Worm (Caenorhabditis elegans) whole organism, late embryonic: ENCODE results near the gene srw-54.

Source experiments
- C08G9.2 ChIP-seq: sonication (generic microtip); optimal IDR thresholded peaks from 2 replicates; lab custom pipeline; 2016; ENCODE audit warnings: mild to moderate bottlenecking, missing genetic modification characterization, moderate library complexity, missing compliant biosample characterization
- C38D4.7 ChIP-seq: fragments of 200-800 bp; sonication (Bioruptor generic); optimal IDR thresholded peaks from 2 replicates; lab custom pipeline; 2018; ENCODE audit warnings: mild to moderate bottlenecking, missing genetic modification characterization, moderate library complexity, missing compliant biosample characterization
- K09A11.1 ChIP-seq: sonication (generic microtip); optimal IDR thresholded peaks from 2 replicates; lab custom pipeline; 2017; ENCODE audit warnings: antibody characterized with exemption, mild to moderate bottlenecking, missing genetic modification characterization, missing compliant biosample characterization; ENCODE audit not compliant: insufficient read depth
- ahr-1 ChIP-seq: sonication (generic microtip); optimal IDR thresholded peaks from 2 replicates; lab custom pipeline; 2016; ENCODE audit warnings: missing genetic modification characterization, missing compliant biosample characterization
- ama-1 ChIP-seq: fragments of 150-350 bp; optimal IDR thresholded peaks from 2 replicates; lab custom pipeline; 2014
- ceh-2 ChIP-seq: sonication (generic microtip); optimal IDR thresholded peaks from 2 replicates; lab custom pipeline; 2016; ENCODE audit warnings: missing genotype, missing genetic modification characterization, missing compliant biosample characterization
- ceh-24 ChIP-seq: sonication (generic microtip); optimal IDR thresholded peaks from 2 replicates; lab custom pipeline; 2016; ENCODE audit warnings: mild to moderate bottlenecking, missing genetic modification characterization, missing compliant biosample characterization
- ceh-31 ChIP-seq: sonication (generic microtip); optimal IDR thresholded peaks from 2 replicates; lab custom pipeline; 2016; ENCODE audit warnings: missing genetic modification characterization, missing compliant biosample characterization
- ceh-48 ChIP-seq: sonication (generic microtip); optimal IDR thresholded peaks from 2 replicates; lab custom pipeline; 2016; ENCODE audit warnings: missing genetic modification characterization, inconsistent platforms, missing compliant biosample characterization
- ceh-6 ChIP-seq: fragments of 200-800 bp; sonication (Bioruptor generic); optimal IDR thresholded peaks from 2 replicates; lab custom pipeline; 2018; ENCODE audit warnings: mild to moderate bottlenecking, missing genetic modification characterization, missing compliant biosample characterization
- ceh-9 ChIP-seq: sonication (generic microtip); optimal IDR thresholded peaks from 2 replicates; lab custom pipeline; 2016; ENCODE audit warnings: mild to moderate bottlenecking, missing genetic modification characterization, inconsistent platforms, missing compliant biosample characterization
- dve-1 ChIP-seq: sonication (generic microtip); optimal IDR thresholded peaks from 2 replicates; lab custom pipeline; 2017; ENCODE audit warnings: antibody characterized with exemption, mild to moderate bottlenecking, missing genetic modification characterization, missing compliant biosample characterization
- elt-2 ChIP-seq: sonication (generic microtip); optimal IDR thresholded peaks from 2 replicates; lab custom pipeline; 2016; ENCODE audit warnings: missing genetic modification reagents, missing genetic modification characterization, missing compliant biosample characterization
- ets-4 ChIP-seq: sonication (generic microtip); optimal IDR thresholded peaks from 2 replicates; lab custom pipeline; 2016; ENCODE audit warnings: missing genetic modification characterization, missing compliant biosample characterization
- fax-1 ChIP-seq: sonication (generic microtip); optimal IDR thresholded peaks from 2 replicates; lab custom pipeline; 2016; ENCODE audit warnings: missing genotype, missing genetic modification characterization, missing compliant biosample characterization
- fkh-6 ChIP-seq: sonication (generic microtip); optimal IDR thresholded peaks from 2 replicates; lab custom pipeline; 2016; ENCODE audit warnings: missing genetic modification characterization, missing compliant biosample characterization
- gmeb-2 ChIP-seq: sonication (generic microtip); optimal IDR thresholded peaks from 2 replicates; lab custom pipeline; 2016; ENCODE audit warnings: missing genetic modification characterization, inconsistent platforms, missing compliant biosample characterization
- hlh-15 ChIP-seq: sonication (generic microtip); optimal IDR thresholded peaks from 2 replicates; lab custom pipeline; 2016; ENCODE audit warnings: missing genetic modification characterization, missing compliant biosample characterization
- hlh-30 ChIP-seq: sonication (generic microtip); optimal IDR thresholded peaks from 2 replicates; lab custom pipeline; 2017; ENCODE audit warnings: antibody characterized with exemption, missing genetic modification characterization, missing compliant biosample characterization; ENCODE audit not compliant: insufficient read depth
- hlh-8 ChIP-seq: sonication (generic microtip); optimal IDR thresholded peaks from 2 replicates; lab custom pipeline; 2016; ENCODE audit warnings: missing genotype, missing genetic modification characterization, missing compliant biosample characterization
- lim-6 ChIP-seq: sonication (generic microtip); optimal IDR thresholded peaks from 2 replicates; lab custom pipeline; 2016; ENCODE audit warnings: missing genetic modification characterization, missing compliant biosample characterization
- lin-11 ChIP-seq: fragments of 200-800 bp; sonication (Bioruptor generic); optimal IDR thresholded peaks from 2 replicates; lab custom pipeline; 2018; ENCODE audit warnings: mild to moderate bottlenecking, missing genetic modification characterization, missing compliant biosample characterization
- nfya-1 ChIP-seq: sonication (generic microtip); optimal IDR thresholded peaks from 2 replicates; lab custom pipeline; 2017; ENCODE audit warnings: missing genetic modification characterization, mild to moderate bottlenecking, missing compliant biosample characterization, antibody characterized with exemption, moderate library complexity
- nhr-11 ChIP-seq: fragments of 150-350 bp; optimal IDR thresholded peaks from 2 replicates; lab custom pipeline; 2014; ENCODE audit warnings: missing biosample characterization, missing genetic modification characterization
- nhr-232 ChIP-seq: sonication (generic microtip); optimal IDR thresholded peaks from 2 replicates; lab custom pipeline; 2016; ENCODE audit warnings: missing genetic modification characterization, missing compliant biosample characterization
- npax-4 ChIP-seq: sonication (generic microtip); optimal IDR thresholded peaks from 2 replicates; lab custom pipeline; 2016; ENCODE audit warnings: missing genetic modification characterization, missing compliant biosample characterization
- odd-2 ChIP-seq: sonication (generic microtip); optimal IDR thresholded peaks from 2 replicates; lab custom pipeline; 2017; ENCODE audit warnings: antibody characterized with exemption, mild to moderate bottlenecking, missing genetic modification characterization, missing compliant biosample characterization
- pag-3 ChIP-seq: sonication (generic microtip); optimal IDR thresholded peaks from 2 replicates; lab custom pipeline; 2016; ENCODE audit warnings: missing compliant biosample characterization, missing genetic modification characterization, borderline replicate concordance
- pat-9 ChIP-seq: fragments of 200-800 bp; sonication (Bioruptor generic); optimal IDR thresholded peaks from 2 replicates; lab custom pipeline; 2018; ENCODE audit warnings: mild to moderate bottlenecking, missing genetic modification characterization, moderate library complexity, missing compliant biosample characterization
- pax-1 ChIP-seq: fragments of 150-350 bp; optimal IDR thresholded peaks from 2 replicates; lab custom pipeline; 2014; ENCODE audit warnings: missing biosample characterization, missing genetic modification characterization
- pha-2 ChIP-seq: sonication (generic microtip); optimal IDR thresholded peaks from 2 replicates; lab custom pipeline; 2017; ENCODE audit warnings: mild to moderate bottlenecking, missing genetic modification characterization, missing compliant biosample characterization
- pha-4 ChIP-seq: fragments of 150-350 bp; optimal IDR thresholded peaks from 2 replicates; lab custom pipeline; 2018; ENCODE audit warnings: missing biosample characterization, missing genetic modification reagents, missing genetic modification characterization
- pros-1 ChIP-seq: fragments of 150-350 bp; optimal IDR thresholded peaks from 2 replicates; lab custom pipeline; 2014; ENCODE audit warnings: missing biosample characterization, missing genetic modification reagents, missing genetic modification characterization
- ref-2 ChIP-seq: sonication (generic microtip); optimal IDR thresholded peaks from 2 replicates; lab custom pipeline; 2016; ENCODE audit warnings: missing genetic modification characterization, missing compliant biosample characterization
- sox-4 ChIP-seq: sonication (generic microtip); optimal IDR thresholded peaks from 2 replicates; lab custom pipeline; 2017; ENCODE audit warnings: mild to moderate bottlenecking, missing genetic modification characterization, inconsistent platforms, missing compliant biosample characterization
- tbx-7 ChIP-seq: sonication (generic microtip); optimal IDR thresholded peaks from 2 replicates; lab custom pipeline; 2016; ENCODE audit warnings: missing genotype, missing genetic modification characterization, missing compliant biosample characterization
- unc-3 ChIP-seq, 2 experiments: fragments of 200-800 bp in 1 of 2; sonication (Bioruptor generic) in 1 of 2; sonication (generic microtip) in 1 of 2; conservative IDR thresholded peaks in 1 of 2; optimal IDR thresholded peaks in 1 of 2; 2 replicates each; pipeline versions ENCODE4 v1.3.6 to Lab custom; 2016 to 2022; ENCODE audit warnings: missing compliant biosample characterization in 2 of 2, missing genetic modification characterization in 2 of 2, missing genetic modification reagents in 1 of 2
- unc-42 ChIP-seq: sonication (generic microtip); optimal IDR thresholded peaks from 2 replicates; lab custom pipeline; 2016; ENCODE audit warnings: missing genotype, missing genetic modification characterization, missing compliant biosample characterization
- unc-86 ChIP-seq: sonication (generic microtip); optimal IDR thresholded peaks from 2 replicates; lab custom pipeline; 2016; ENCODE audit warnings: missing genetic modification characterization, missing compliant biosample characterization
- zip-5 ChIP-seq: sonication (generic microtip); optimal IDR thresholded peaks from 2 replicates; lab custom pipeline; 2016; ENCODE audit warnings: missing genetic modification characterization, missing compliant biosample characterization

Gene srw-54

ce11 chrV:16610791-16611385 lies at the start of gene srw-54:
Gene srw-54 (plus strand): TSS chrV:16611335.
- TF ChIP-seq pax-1 (tag; lab: Kevin White, UChicago) (no peak), ets-4 (no peak), hlh-8 (tag; lab: Kevin White, UChicago) (no peak), dve-1 (tag; lab: Kevin White, UChicago) (no peak), unc-42 (tag; lab: Kevin White, UChicago) (no peak), ref-2 (tag; lab: Kevin White, UChicago) (no peak), pros-1 (tag; lab: Kevin White, UChicago) (no peak), ama-1 (lab: Kevin White, UChicago) (no peak), lin-11 (tag; lab: Kevin White, UChicago) (no peak), K09A11.1 (no peak), ceh-31 (tag; lab: Kevin White, UChicago) (no peak), sox-4 (tag; lab: Kevin White, UChicago) (no peak), pha-4 (tag; lab: Kevin White, UChicago) (no peak), elt-2 (tag; lab: Kevin White, UChicago) (no peak), tbx-7 (tag; lab: Kevin White, UChicago) (no peak), ceh-2 (no peak), nhr-232 (tag; lab: Kevin White, UChicago) (no peak), npax-4 (tag; lab: Kevin White, UChicago) (no peak), pat-9 (no peak), pag-3 (tag; lab: Kevin White, UChicago) (no peak)

ce11 chrV:16565639-16566038 lies 45.5 kb upstream of the srw-54 start, which contains the start of gene sru-45:
Gene sru-45 (plus strand): TSS chrV:16565939.
- no peak for TF ChIP-seq pha-4 (tag; lab: Kevin White, UChicago)
- no peak for TF ChIP-seq hlh-30
- no peak for TF ChIP-seq ceh-6
- no peak for TF ChIP-seq nfya-1 (tag; lab: Kevin White, UChicago)
- no peak for TF ChIP-seq sox-4 (tag; lab: Kevin White, UChicago)
- no peak for TF ChIP-seq pros-1 (tag; lab: Kevin White, UChicago)
- no peak for TF ChIP-seq lin-11 (tag; lab: Kevin White, UChicago)
- TF ChIP-seq ceh-24 (tag; lab: Kevin White, UChicago), result no peak
- no peak for TF ChIP-seq odd-2 (tag; lab: Kevin White, UChicago)
- TF ChIP-seq ceh-9 (tag; lab: Kevin White, UChicago), result no peak
- no peak for TF ChIP-seq ahr-1 (tag; lab: Kevin White, UChicago)
- no peak for TF ChIP-seq ets-4
- no peak for TF ChIP-seq gmeb-2 (tag; lab: Kevin White, UChicago)
- TF ChIP-seq nhr-11 (tag; lab: Kevin White, UChicago), result no peak
- no peak for TF ChIP-seq fkh-6 (tag; lab: Kevin White, UChicago)
- no peak for TF ChIP-seq ceh-48 (tag; lab: Kevin White, UChicago)
- no peak for TF ChIP-seq C38D4.7 (GFP tag; lab: Kevin White, UChicago)
- TF ChIP-seq lim-6 (tag; lab: Kevin White, UChicago), result no peak
- TF ChIP-seq, all 69 proteins: peak for 0

ce11 chrV:16568056-16568455 lies 43.1 kb upstream of the srw-54 start:
- TF ChIP-seq unc-3 (GFP tag; conservative IDR thresholded peaks at IDR 0.05; lab: Robert Waterston, UW) (no peak), unc-3 (tag; optimal IDR thresholded peaks at IDR 0.05; lab: Kevin White, UChicago) (no peak), pha-2 (tag; lab: Kevin White, UChicago) (no peak), pat-9 (no peak), unc-86 (tag; lab: Kevin White, UChicago) (no peak), zip-5 (tag; lab: Kevin White, UChicago) (no peak), fax-1 (tag; lab: Kevin White, UChicago) (no peak), C08G9.2 (tag; lab: Kevin White, UChicago) (no peak), hlh-15 (tag; lab: Kevin White, UChicago) (no peak)
